Worm (Caenorhabditis elegans): ENCODE measurements around the gene ZK84.2.

- TF ChIP-seq mep-1 (tag; optimal IDR thresholded peaks at IDR 0.05) (no peak), nhr-47 (tag; optimal IDR thresholded peaks at IDR 0.05) (no peak), elt-2 (tag; optimal IDR thresholded peaks at IDR 0.05) (no peak)
Measured at ce11 chrII:5974878-5975277, 39.3 kb upstream of the ZK84.2 start, which contains the start of gene B0034.5.
